Worm (Caenorhabditis elegans): ENCODE results near the gene M162.15.

- TF ChIP-seq cog-1 (tag; optimal IDR thresholded peaks at IDR 0.05) (no peak), flt-1 (GFP tag; IDR thresholded peaks at IDR 0.05) (no peak), T22C8.4 (GFP tag; IDR thresholded peaks at IDR 0.05) (no peak), med-1 (GFP tag; optimal IDR thresholded peaks at IDR 0.05; ENCODE audit: insufficient read depth) (no peak), tab-1 (GFP tag; IDR thresholded peaks at IDR 0.05) (no peak), ztf-23 (GFP tag; IDR thresholded peaks at IDR 0.05) (no peak), klf-2 (GFP tag; conservative IDR thresholded peaks at IDR 0.05) (no peak), ztf-29 (GFP tag; IDR thresholded peaks at IDR 0.05) (no peak), ref-1 (GFP tag; conservative IDR thresholded peaks at IDR 0.05) (no peak)
Measured at ce11 chrV:19743794-19744193, 27.8 kb downstream of the M162.15 start.
